Worm (Caenorhabditis elegans) whole organism, young adult: ENCODE measurements around the gene Y34F4.3.

Source experiments
- B0261.1 ChIP-seq: sonication (generic microtip); optimal IDR thresholded peaks from 2 replicates; lab custom pipeline; 2016; ENCODE audit warnings: mild to moderate bottlenecking, missing genetic modification characterization, moderate library complexity, missing compliant biosample characterization
- D2030.7 ChIP-seq: fragments of 200-800 bp; sonication (Bioruptor generic); IDR thresholded peaks from 2 replicates; pipeline ENCODE4 v1.3.6; 2022; ENCODE audit warnings: missing genetic modification reagents, missing genetic modification characterization, missing compliant biosample characterization
- K11D2.4 ChIP-seq: fragments of 200-800 bp; sonication (Bioruptor generic); IDR thresholded peaks from 2 replicates; pipeline ENCODE4 v1.3.6; 2022; ENCODE audit warnings: missing genetic modification reagents, missing genetic modification characterization, missing compliant biosample characterization
- Y67H2A.10 ChIP-seq: fragments of 200-800 bp; sonication (Bioruptor generic); conservative IDR thresholded peaks from 2 replicates; pipeline ENCODE4 v1.3.6; 2022; ENCODE audit warnings: missing genetic modification reagents, missing genetic modification characterization, missing compliant biosample characterization
- Y95B8A.8 ChIP-seq: fragments of 200-800 bp; sonication (Bioruptor generic); IDR thresholded peaks from 2 replicates; pipeline ENCODE4 v1.3.6; 2022; ENCODE audit warnings: missing genetic modification reagents, missing genetic modification characterization, missing compliant biosample characterization
- akir-1 ChIP-seq: fragments of 200-800 bp; sonication (Bioruptor generic); optimal IDR thresholded peaks from 2 replicates; lab custom pipeline; 2018; ENCODE audit warnings: mild to moderate bottlenecking, missing genetic modification characterization, moderate library complexity, missing compliant biosample characterization
- attf-3 ChIP-seq: fragments of 200-800 bp; sonication (Bioruptor generic); conservative IDR thresholded peaks from 2 replicates; pipeline ENCODE4 v1.3.6; 2022; ENCODE audit warnings: missing genetic modification reagents, missing genetic modification characterization, missing compliant biosample characterization
- ccch-3 ChIP-seq: fragments of 200-800 bp; sonication (Bioruptor generic); optimal IDR thresholded peaks from 2 replicates; lab custom pipeline; 2018; ENCODE audit warnings: mild to moderate bottlenecking, missing genetic modification characterization, missing compliant biosample characterization
- cebp-1 ChIP-seq, 2 experiments: fragments of 200-800 bp in 1 of 2; sonication (Bioruptor generic) in 1 of 2; sonication (generic microtip) in 1 of 2; IDR thresholded peaks in 1 of 2; optimal IDR thresholded peaks in 1 of 2; 2 replicates each; pipeline versions ENCODE4 v1.3.6 to Lab custom; 2017 to 2022; ENCODE audit warnings: missing compliant biosample characterization in 2 of 2, missing genetic modification characterization in 2 of 2, mild to moderate bottlenecking in 1 of 2, missing genetic modification reagents in 1 of 2, moderate library complexity in 1 of 2
- ceh-100 ChIP-seq: fragments of 200-800 bp; sonication (Bioruptor generic); IDR thresholded peaks from 2 replicates; pipeline ENCODE4 v1.3.6; 2022; ENCODE audit warnings: missing genetic modification reagents, missing genetic modification characterization, missing compliant biosample characterization
- dox-1 ChIP-seq: fragments of 200-800 bp; sonication (Bioruptor generic); IDR thresholded peaks from 2 replicates; pipeline ENCODE4 v1.3.6; 2022; ENCODE audit warnings: missing genetic modification reagents, missing genetic modification characterization, missing compliant biosample characterization
- egl-18 ChIP-seq: fragments of 200-800 bp; sonication (Bioruptor generic); IDR thresholded peaks from 2 replicates; pipeline ENCODE4 v1.3.6; 2022; ENCODE audit warnings: missing genetic modification reagents, missing genetic modification characterization, missing compliant biosample characterization
- egrh-3 ChIP-seq: fragments of 200-800 bp; sonication (Bioruptor generic); IDR thresholded peaks from 2 replicates; pipeline ENCODE4 v1.3.6; 2022; ENCODE audit warnings: missing genetic modification reagents, missing genetic modification characterization, missing compliant biosample characterization
- hmg-1.2 ChIP-seq: fragments of 200-800 bp; sonication (Bioruptor generic); IDR thresholded peaks from 2 replicates; pipeline ENCODE4 v1.3.6; 2022; ENCODE audit warnings: missing genetic modification reagents, missing genetic modification characterization, missing compliant biosample characterization
- lag-1 ChIP-seq: fragments of 200-800 bp; sonication (Bioruptor generic); IDR thresholded peaks from 2 replicates; pipeline ENCODE4 v1.3.6; 2022; ENCODE audit warnings: missing genetic modification reagents, missing genetic modification characterization, missing compliant biosample characterization
- let-526 ChIP-seq: fragments of 200-800 bp; sonication (Bioruptor generic); IDR thresholded peaks from 2 replicates; pipeline ENCODE4 v1.3.6; 2022; ENCODE audit warnings: missing genetic modification reagents, missing genetic modification characterization, missing compliant biosample characterization
- lin-40 ChIP-seq: sonication (generic microtip); optimal IDR thresholded peaks from 2 replicates; lab custom pipeline; 2016; ENCODE audit warnings: missing genetic modification characterization, mild to moderate bottlenecking, missing compliant biosample characterization, missing genotype, missing genetic modification reagents
- madf-10 ChIP-seq: sonication (generic microtip); optimal IDR thresholded peaks from 2 replicates; lab custom pipeline; 2016; ENCODE audit warnings: mild to moderate bottlenecking, missing genetic modification characterization, missing compliant biosample characterization
- madf-6 ChIP-seq: fragments of 200-800 bp; sonication (Bioruptor generic); IDR thresholded peaks from 2 replicates; pipeline ENCODE4 v1.3.6; 2022; ENCODE audit warnings: missing genetic modification reagents, missing genetic modification characterization, missing compliant biosample characterization
- mcd-1 ChIP-seq: fragments of 200-800 bp; sonication (Bioruptor generic); IDR thresholded peaks from 2 replicates; pipeline ENCODE4 v1.3.6; 2022; ENCODE audit warnings: missing genetic modification reagents, missing genetic modification characterization, missing compliant biosample characterization
- mel-28 ChIP-seq: sonication (generic microtip); optimal IDR thresholded peaks from 2 replicates; lab custom pipeline; 2016; ENCODE audit warnings: borderline replicate concordance, mild to moderate bottlenecking, missing genetic modification characterization, missing compliant biosample characterization
- nfya-1 ChIP-seq: sonication (generic microtip); optimal IDR thresholded peaks from 2 replicates; lab custom pipeline; 2017; ENCODE audit warnings: antibody characterized with exemption, missing compliant biosample characterization, missing genetic modification characterization, borderline replicate concordance; ENCODE audit not compliant: insufficient read depth
- nhr-179 ChIP-seq: sonication (generic microtip); optimal IDR thresholded peaks from 2 replicates; lab custom pipeline; 2016; ENCODE audit warnings: mild to moderate bottlenecking, missing genetic modification characterization, missing compliant biosample characterization
- nhr-80 ChIP-seq: sonication (generic microtip); optimal IDR thresholded peaks from 2 replicates; lab custom pipeline; 2016; ENCODE audit warnings: missing genetic modification characterization, missing compliant biosample characterization
- repo-1 ChIP-seq: sonication (generic microtip); optimal IDR thresholded peaks from 2 replicates; lab custom pipeline; 2017; ENCODE audit warnings: mild to moderate bottlenecking, missing genetic modification characterization, missing compliant biosample characterization
- rpc-1 ChIP-seq, 2 experiments: fragments of 150-350 bp in 1 of 2; sonication (generic microtip) in 1 of 2; optimal IDR thresholded peaks; 2 replicates each; lab custom pipeline; 2014 to 2018; ENCODE audit warnings: missing biosample characterization in 1 of 2, missing genetic modification characterization in 1 of 2, missing genetic modification reagents in 1 of 2, missing genotype in 1 of 2
- sdz-38 ChIP-seq: sonication (generic microtip); optimal IDR thresholded peaks from 2 replicates; lab custom pipeline; 2016; ENCODE audit warnings: missing genotype, missing genetic modification characterization, missing compliant biosample characterization
- tbp1 ChIP-seq: fragments of 200-800 bp; sonication (Bioruptor generic); optimal IDR thresholded peaks from 2 replicates; lab custom pipeline; 2018; ENCODE audit warnings: mild to moderate bottlenecking, missing genetic modification characterization, missing compliant biosample characterization
- tlf-1 ChIP-seq: fragments of 200-800 bp; sonication (Bioruptor generic); optimal IDR thresholded peaks from 2 replicates; lab custom pipeline; 2018; ENCODE audit warnings: mild to moderate bottlenecking, missing genetic modification characterization, missing compliant biosample characterization
- xnd-1 ChIP-seq: sonication (generic microtip); optimal IDR thresholded peaks from 2 replicates; lab custom pipeline; 2016; ENCODE audit warnings: missing genotype, missing genetic modification reagents, missing genetic modification characterization, missing compliant biosample characterization
- zfh-2 ChIP-seq: fragments of 200-800 bp; sonication (Bioruptor generic); conservative IDR thresholded peaks from 2 replicates; pipeline ENCODE4 v1.3.6; 2022; ENCODE audit warnings: missing genetic modification reagents, missing genetic modification characterization, missing compliant biosample characterization
- ztf-25 ChIP-seq: fragments of 200-800 bp; sonication (Bioruptor generic); IDR thresholded peaks from 2 replicates; pipeline ENCODE4 v1.3.6; 2022; ENCODE audit warnings: missing genetic modification reagents, missing genetic modification characterization, missing compliant biosample characterization

Gene Y34F4.3

DNA sequence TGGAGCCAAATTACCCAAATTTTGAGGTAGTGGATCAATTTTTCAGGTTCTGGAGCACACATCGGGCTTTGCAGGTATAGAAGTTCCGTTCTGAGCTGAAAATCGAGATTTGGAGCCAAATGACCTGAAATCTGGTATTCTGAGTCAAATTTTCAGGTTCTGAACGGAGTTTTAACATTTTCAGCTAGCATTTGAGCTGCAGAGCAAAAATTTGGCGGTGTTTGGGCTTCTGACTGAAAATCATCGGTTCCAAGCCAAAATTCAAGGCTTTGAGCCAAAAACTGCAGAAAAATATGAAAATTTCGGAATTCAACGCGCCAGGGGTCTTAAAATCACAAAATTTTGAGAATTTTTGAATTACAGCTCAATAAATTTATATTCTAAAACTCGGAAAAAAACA is 15.0 kb upstream of the Y34F4.3 start, which contains the start of the genes clc-26 and E_BE45912.2:
Gene clc-26, minus strand, starts transcription at position 101 of the 400 bp plus-strand sequence.
Gene E_BE45912.2, minus strand, starts transcription at position 139 of the 400 bp plus-strand sequence.
- no peak for TF ChIP-seq nhr-80 (tag; lab: Kevin White, UChicago)
- TF ChIP-seq ccch-3 (GFP tag; lab: Kevin White, UChicago): no peak
- TF ChIP-seq sdz-38 (tag; lab: Kevin White, UChicago): no peak
- TF ChIP-seq egl-18 (GFP tag; lab: Robert Waterston, UW): no peak
- TF ChIP-seq Y95B8A.8: no peak
- no peak for TF ChIP-seq hmg-1.2
- TF ChIP-seq D2030.7 (GFP tag; lab: Robert Waterston, UW): no peak
- TF ChIP-seq, all 124 proteins: peak for 0

ce11 chrIII:1028233-1028632 is 12.3 kb upstream of the Y34F4.3 start:
- no peak for TF ChIP-seq akir-1
- TF ChIP-seq dox-1 (GFP tag; lab: Robert Waterston, UW): 0 out of 2 replicates have a peak, but pooled peaks have one; percentile 47
- peak; percentile 67 for TF ChIP-seq nhr-80 (tag; lab: Kevin White, UChicago)

ce11 chrIII:1026261-1026660 is 10.3 kb upstream of the Y34F4.3 start, which contains the start of gene clc-25:
Gene clc-25, minus strand, starts transcription at chrIII:1026361.
- peak; percentile 19 for TF ChIP-seq nhr-80 (tag; lab: Kevin White, UChicago)
- TF ChIP-seq cebp-1 (GFP tag; IDR thresholded peaks at IDR 0.05; lab: Robert Waterston, UW): no peak; the same call in 1 of the 2 replicates
- TF ChIP-seq cebp-1 (tag; optimal IDR thresholded peaks at IDR 0.05; lab: Kevin White, UChicago): peak; percentile 33
- TF ChIP-seq mcd-1: no peak

DNA sequence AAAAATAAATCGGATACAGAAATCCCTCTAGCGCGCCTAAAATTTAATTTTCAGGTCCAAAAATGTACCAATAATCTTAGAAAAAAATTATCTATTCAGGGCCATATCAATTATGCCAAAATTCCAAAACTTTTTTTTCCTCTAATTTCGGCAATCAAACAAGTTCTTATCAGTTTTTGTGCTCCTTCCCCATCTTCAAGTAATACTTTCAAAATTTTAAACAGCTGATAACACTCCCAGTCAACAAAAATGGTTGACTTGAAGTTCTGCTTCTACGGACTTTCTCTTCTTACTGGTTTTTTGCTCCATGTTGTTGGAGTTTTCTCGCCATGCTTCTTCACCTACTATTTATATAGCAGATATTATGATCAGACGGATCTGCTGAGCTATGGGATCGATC is 4.8 kb upstream of the Y34F4.3 start, which contains the start of gene clc-23:
Gene clc-23, plus strand, starts transcription at position 223 of the 400 bp plus-strand sequence.
- TF ChIP-seq repo-1 (tag; lab: Kevin White, UChicago) (no peak), nhr-80 (tag; lab: Kevin White, UChicago) (peak; percentile 20), ceh-100 (GFP tag; lab: Robert Waterston, UW) (no peak), ztf-25 (GFP tag; lab: Robert Waterston, UW) (no peak)
- TF ChIP-seq, all 124 proteins: peak for 1

- TF ChIP-seq Y67H2A.10 (GFP tag; lab: Robert Waterston, UW) (no peak), mcd-1 (no peak), ztf-25 (GFP tag; lab: Robert Waterston, UW) (no peak), tlf-1 (GFP tag; lab: Kevin White, UChicago) (no peak), tbp1 (peak; percentile 80), lag-1 (GFP tag; lab: Robert Waterston, UW) (no peak), madf-6 (GFP tag; lab: Robert Waterston, UW) (no peak), mel-28 (tag; lab: Kevin White, UChicago) (no peak), nfya-1 (tag; lab: Kevin White, UChicago) (no peak), madf-10 (tag; lab: Kevin White, UChicago) (no peak), let-526 (GFP tag; lab: Robert Waterston, UW) (no peak), rpc-1 (optimal IDR thresholded peaks at IDR 0.05; lab: Kevin White, UChicago) (peak; percentile 3), rpc-1 (tag; optimal IDR thresholded peaks at IDR 0.05; lab: Kevin White, UChicago) (peak; percentile 58), nhr-179 (tag; lab: Kevin White, UChicago) (no peak), lin-40 (tag; lab: Kevin White, UChicago) (no peak), B0261.1 (tag; lab: Kevin White, UChicago) (peak; percentile 5), K11D2.4 (GFP tag; lab: Robert Waterston, UW) (no peak), egl-18 (GFP tag; lab: Robert Waterston, UW) (no peak), xnd-1 (tag; lab: Kevin White, UChicago) (no peak), zfh-2 (GFP tag; lab: Robert Waterston, UW) (peak; percentile 50), ceh-100 (GFP tag; lab: Robert Waterston, UW) (no peak), attf-3 (no peak), egrh-3 (GFP tag; lab: Robert Waterston, UW) (peak; percentile 26; the same call in 1 of the 2 replicates)
- TF ChIP-seq, all 124 proteins: peak for 5
Measured at ce11 chrIII:1009775-1010174, 6.2 kb downstream of the Y34F4.3 start, which contains the start of gene clc-24. Gene clc-24, plus strand, starts transcription at chrIII:1010037.
